Worm (Caenorhabditis elegans): Measurements from ENCODE around the gene srb-16.

DNA sequence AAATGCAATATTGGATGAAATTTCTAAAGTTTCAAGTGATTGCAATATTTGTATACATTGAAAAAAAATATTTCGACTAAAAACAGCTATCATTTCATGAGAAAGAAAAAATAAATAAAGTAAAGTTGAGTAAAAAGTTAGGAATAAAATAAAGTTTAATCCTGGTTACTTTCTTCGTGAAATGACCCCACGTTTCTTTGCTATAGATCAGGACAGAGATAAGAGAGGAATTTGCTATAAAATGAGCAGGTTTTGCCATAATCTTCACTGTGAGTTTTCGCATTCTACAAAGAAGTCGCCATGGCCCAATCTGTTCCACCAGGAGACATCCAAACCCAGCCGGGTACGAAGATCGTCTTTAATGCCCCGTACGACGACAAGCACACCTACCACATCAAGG is 43.3 kb upstream of the srb-16 start, which contains the start of gene msp-49:
- TF ChIP-seq nhr-28 (tag; optimal IDR thresholded peaks at IDR 0.05) (no peak), zag-1 (tag; optimal IDR thresholded peaks at IDR 0.05) (no peak), ceh-82 (tag; optimal IDR thresholded peaks at IDR 0.05) (no peak), fkh-8 (tag; optimal IDR thresholded peaks at IDR 0.05) (no peak), elt-3 (tag; optimal IDR thresholded peaks at IDR 0.05) (no peak), skn-1 (tag; optimal IDR thresholded peaks at IDR 0.05) (no peak), jun-1 (tag; optimal IDR thresholded peaks at IDR 0.05) (no peak), rnt-1 (tag; optimal IDR thresholded peaks at IDR 0.05) (no peak)

Measured in whole organism, L1 larva.